Worm (Caenorhabditis elegans): ENCODE results near the gene mltn-11.

The mltn-11 gene

DNA sequence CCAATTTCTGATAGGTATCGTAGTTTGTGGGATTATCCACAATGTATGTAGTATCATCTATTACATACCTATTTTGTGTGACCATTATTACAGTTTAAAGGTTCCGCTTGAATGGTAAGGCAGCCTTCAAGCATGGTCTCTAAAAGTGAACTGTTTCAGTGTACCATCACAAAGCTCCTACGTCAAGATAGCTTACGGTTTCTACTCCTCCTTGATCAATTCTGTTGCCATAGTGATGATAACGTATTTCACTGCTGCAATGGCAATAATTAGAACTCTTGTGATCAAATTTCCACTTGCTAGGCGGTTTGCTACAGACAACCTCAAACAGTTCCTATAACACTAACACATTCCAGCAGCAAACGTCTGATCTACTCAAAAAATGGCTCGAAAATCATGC, 47.4 kb downstream of the mltn-11 start:
- no peak for TF ChIP-seq nhr-6 (tag; optimal IDR thresholded peaks at IDR 0.05)
- TF ChIP-seq mab-5 (tag; optimal IDR thresholded peaks at IDR 0.05), result no peak
- no peak for TF ChIP-seq crh-2 (tag; optimal IDR thresholded peaks at IDR 0.05)
- TF ChIP-seq C34F6.9 (tag; optimal IDR thresholded peaks at IDR 0.05), result no peak
- no peak for TF ChIP-seq dmd-4 (tag; optimal IDR thresholded peaks at IDR 0.05)
- no peak for TF ChIP-seq ZK546.5 (tag; optimal IDR thresholded peaks at IDR 0.05)
- no peak for TF ChIP-seq lin-13 (GFP tag; optimal IDR thresholded peaks at IDR 0.05)
- no peak for TF ChIP-seq peb-1 (tag; optimal IDR thresholded peaks at IDR 0.05)
- TF ChIP-seq elt-3 (tag; optimal IDR thresholded peaks at IDR 0.05), result no peak
- TF ChIP-seq fos-1 (tag; optimal IDR thresholded peaks at IDR 0.05), result no peak
- TF ChIP-seq zag-1 (tag; optimal IDR thresholded peaks at IDR 0.05), result no peak
- no peak for TF ChIP-seq nhr-129 (tag; optimal IDR thresholded peaks at IDR 0.05)

DNA sequence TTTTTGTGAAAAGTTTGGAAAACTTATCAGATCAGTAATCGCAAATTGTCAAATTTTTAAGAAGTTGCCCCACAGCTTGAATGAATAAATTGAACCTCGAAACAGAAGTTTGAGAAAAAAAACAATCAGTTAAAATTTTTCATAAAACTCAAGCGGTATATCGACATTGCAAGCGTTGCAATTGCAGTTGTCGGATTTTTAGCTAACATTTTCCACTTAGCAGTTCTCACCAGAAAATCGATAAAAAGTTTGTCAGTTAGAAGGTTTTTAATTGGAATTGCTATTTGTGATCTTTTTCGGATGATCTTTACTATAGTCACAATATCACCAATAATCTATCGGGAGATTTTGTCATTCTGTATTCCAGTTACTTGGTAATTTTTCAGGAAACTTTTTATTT, 49.7 kb downstream of the mltn-11 start, which contains the start of gene srw-43:
TSS of gene srw-43 (plus strand) at position 301 of the 400 bp plus-strand sequence.
- no peak for TF ChIP-seq nhr-237 (tag; optimal IDR thresholded peaks at IDR 0.05)
- TF ChIP-seq snpc-4 (tag; optimal IDR thresholded peaks at IDR 0.05), result no peak
- no peak for TF ChIP-seq lin-39 (tag; optimal IDR thresholded peaks at IDR 0.05)
- no peak for TF ChIP-seq sem-4 (tag; optimal IDR thresholded peaks at IDR 0.05)
- TF ChIP-seq peb-1 (tag; optimal IDR thresholded peaks at IDR 0.05), result no peak
- TF ChIP-seq F13H6.1 (tag; optimal IDR thresholded peaks at IDR 0.05), result no peak
- TF ChIP-seq Y55F3AM.14 (GFP tag; optimal IDR thresholded peaks at IDR 0.05), result no peak
- TF ChIP-seq nhr-21 (tag; optimal IDR thresholded peaks at IDR 0.05), result no peak

DNA sequence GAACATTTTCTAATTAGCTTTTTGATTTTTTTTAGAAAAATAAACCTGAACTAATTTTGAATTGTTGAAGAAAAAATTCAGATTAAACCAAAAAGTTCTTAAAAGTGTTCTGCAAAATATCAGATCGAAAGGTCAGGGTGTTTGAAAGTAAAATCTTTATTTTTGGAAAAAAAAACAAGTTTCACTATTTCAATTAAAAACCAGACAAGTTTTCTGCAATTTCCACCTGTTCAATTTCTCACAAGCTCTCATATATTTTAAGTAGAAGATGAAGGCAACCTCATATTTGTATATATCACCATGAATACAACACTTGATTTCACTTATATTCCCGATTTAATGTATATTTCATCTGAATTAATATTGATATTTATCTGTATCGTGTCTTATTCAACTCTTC, 51.2 kb downstream of the mltn-11 start, which contains the start of gene srz-102:
TSS of gene srz-102 (plus strand) at position 301 of the 400 bp plus-strand sequence.
- TF ChIP-seq nhr-25 (tag; optimal IDR thresholded peaks at IDR 0.05) (no peak), mab-5 (tag; optimal IDR thresholded peaks at IDR 0.05) (no peak), C34F6.9 (tag; optimal IDR thresholded peaks at IDR 0.05) (no peak), unc-39 (tag; optimal IDR thresholded peaks at IDR 0.05) (no peak), peb-1 (tag; optimal IDR thresholded peaks at IDR 0.05) (no peak), lsy-2 (tag; optimal IDR thresholded peaks at IDR 0.05) (no peak)
